Fruit fly (Drosophila melanogaster): ENCODE results near the gene Obp28a.

DNA sequence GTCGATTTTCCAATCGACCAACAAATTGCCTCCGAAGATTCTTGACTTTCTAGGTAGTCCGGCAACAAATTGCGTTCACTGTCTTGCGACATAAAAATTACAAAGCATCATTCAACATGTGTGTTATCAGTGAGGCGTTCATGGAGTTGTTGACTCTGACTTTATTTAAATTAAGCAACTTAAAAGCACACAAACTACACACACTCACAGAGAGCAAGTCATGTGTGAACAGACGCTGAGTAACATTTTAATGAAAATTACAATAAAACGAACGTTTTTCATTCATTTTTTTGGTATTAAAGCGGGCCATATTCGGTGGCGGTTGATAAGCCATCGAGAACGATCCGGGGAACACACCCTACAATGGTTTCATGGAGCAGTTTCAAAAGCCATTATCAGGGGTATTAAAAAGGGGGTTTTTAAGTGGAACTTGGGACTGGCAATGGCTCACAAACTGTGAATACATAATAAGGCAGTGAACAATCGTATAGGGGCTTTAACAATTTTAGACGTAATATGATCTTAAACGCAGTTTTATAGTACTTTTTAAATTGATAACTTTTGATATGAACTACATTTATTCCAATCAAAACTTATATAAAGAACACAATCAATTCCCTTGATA lies 31.1 kb upstream of the Obp28a start:
- TF ChIP-seq CG8478 (optimal IDR thresholded peaks at IDR 0.05) (no peak), CTCF (optimal IDR thresholded peaks at IDR 0.05) (no peak)
